Fruit fly (Drosophila melanogaster) whole organism, prepupa: ENCODE data around the gene wapl.

ENCODE experiments used
- CG10631 ChIP-seq: fragments of 200-800 bp; sonication (Bioruptor generic); optimal IDR thresholded peaks from 2 replicates; lab custom pipeline; 2016; ENCODE audit warnings: missing biosample characterization, missing genetic modification characterization
- CG11294 ChIP-seq: fragments of 200-800 bp; sonication (Bioruptor generic); IDR thresholded peaks from 2 replicates; pipeline ENCODE4 v1.3.6; 2022; ENCODE audit warnings: missing biosample characterization, missing genetic modification characterization
- CG11902 ChIP-seq: fragments of 200-800 bp; sonication (Bioruptor generic); optimal IDR thresholded peaks from 3 replicates; lab custom pipeline; 2016; ENCODE audit warnings: missing biosample characterization, missing genetic modification characterization
- CG1621 ChIP-seq: fragments of 200-800 bp; sonication (Bioruptor generic); optimal IDR thresholded peaks from 3 replicates; lab custom pipeline; 2018; ENCODE audit warnings: missing biosample characterization, mild to moderate bottlenecking, missing genetic modification characterization
- CG3032 ChIP-seq: fragments of 200-800 bp; optimal IDR thresholded peaks from 2 replicates; lab custom pipeline; 2019; ENCODE audit warnings: missing biosample characterization, mild to moderate bottlenecking, missing genetic modification characterization, moderate library complexity
- CG31627 ChIP-seq: fragments of 200-800 bp; sonication (Bioruptor generic); optimal IDR thresholded peaks from 3 replicates; lab custom pipeline; 2016; ENCODE audit warnings: missing biosample characterization, missing genetic modification characterization
- CG3919 ChIP-seq: fragments of 200-800 bp; sonication (Bioruptor generic); optimal IDR thresholded peaks from 3 replicates; lab custom pipeline; 2016; ENCODE audit warnings: missing biosample characterization, missing genetic modification characterization
- CG4318 ChIP-seq: fragments of 200-800 bp; sonication (Bioruptor generic); optimal IDR thresholded peaks from 3 replicates; lab custom pipeline; 2017; ENCODE audit warnings: missing biosample characterization, mild to moderate bottlenecking, missing genetic modification characterization
- CG6163 ChIP-seq: fragments of 200-800 bp; sonication (Bioruptor generic); IDR thresholded peaks from 3 replicates; pipeline ENCODE4 v1.3.6; 2022; ENCODE audit warnings: missing biosample characterization, missing genetic modification characterization
- CG6276 ChIP-seq: fragments of 200-800 bp; sonication (Bioruptor generic); optimal IDR thresholded peaks from 2 replicates; lab custom pipeline; 2017; ENCODE audit warnings: missing biosample characterization, mild to moderate bottlenecking, missing genetic modification characterization
- CG7368 ChIP-seq: fragments of 200-800 bp; sonication (Bioruptor generic); optimal IDR thresholded peaks from 3 replicates; lab custom pipeline; 2016; ENCODE audit warnings: missing biosample characterization, missing genetic modification characterization
- CG8119 ChIP-seq: fragments of 200-800 bp; sonication (Bioruptor generic); IDR thresholded peaks from 3 replicates; pipeline ENCODE4 v1.3.6; 2022; ENCODE audit warnings: missing biosample characterization, missing genetic modification characterization
- CG8319 ChIP-seq: fragments of 200-800 bp; sonication (Bioruptor generic); optimal IDR thresholded peaks from 3 replicates; lab custom pipeline; 2016; ENCODE audit warnings: missing biosample characterization, missing genetic modification characterization
- Eip75B ChIP-seq: fragments of 200-800 bp; sonication (Bioruptor generic); optimal IDR thresholded peaks from 3 replicates; lab custom pipeline; 2016; ENCODE audit warnings: missing biosample characterization, missing genetic modification characterization
- Eip78C ChIP-seq: fragments of 200-800 bp; sonication (Bioruptor generic); peaks from one replicate; lab custom pipeline; 2016; ENCODE audit warnings: missing biosample characterization, missing genetic modification characterization
- Gug ChIP-seq: fragments of 200-800 bp; sonication (Bioruptor generic); IDR thresholded peaks from 2 replicates; pipeline ENCODE4 v1.3.6; 2022; ENCODE audit warnings: missing biosample characterization, missing genetic modification characterization
- Hr39 ChIP-seq: fragments of 200-800 bp; sonication (Bioruptor generic); optimal IDR thresholded peaks from 2 replicates; lab custom pipeline; 2016; ENCODE audit warnings: missing biosample characterization, missing genetic modification characterization
- Lpt ChIP-seq: fragments of 200-800 bp; sonication (Bioruptor generic); optimal IDR thresholded peaks from 3 replicates; lab custom pipeline; 2016; ENCODE audit warnings: missing biosample characterization, missing genetic modification characterization
- Met ChIP-seq: fragments of 200-800 bp; sonication (Bioruptor generic); optimal IDR thresholded peaks from 3 replicates; lab custom pipeline; 2016; ENCODE audit warnings: missing biosample characterization, missing genetic modification characterization
- OdsH ChIP-seq: fragments of 200-800 bp; sonication (Bioruptor generic); optimal IDR thresholded peaks from 3 replicates; lab custom pipeline; 2016; ENCODE audit warnings: missing biosample characterization, missing genetic modification characterization
- Sox14 ChIP-seq: fragments of 200-800 bp; sonication (Bioruptor generic); optimal IDR thresholded peaks from 3 replicates; lab custom pipeline; 2016; ENCODE audit warnings: missing biosample characterization, missing genetic modification characterization
- achi ChIP-seq: fragments of 200-800 bp; sonication (Bioruptor generic); optimal IDR thresholded peaks from 3 replicates; lab custom pipeline; 2016; ENCODE audit warnings: missing biosample characterization, missing genetic modification characterization
- cyc ChIP-seq: fragments of 200-800 bp; sonication (Bioruptor generic); optimal IDR thresholded peaks from 3 replicates; lab custom pipeline; 2016; ENCODE audit warnings: missing biosample characterization, missing genetic modification characterization
- dac ChIP-seq: fragments of 200-800 bp; sonication (Bioruptor generic); optimal IDR thresholded peaks from 2 replicates; lab custom pipeline; 2017; ENCODE audit warnings: missing biosample characterization, mild to moderate bottlenecking, missing genetic modification characterization
- dsx ChIP-seq: fragments of 200-800 bp; optimal IDR thresholded peaks from 3 replicates; lab custom pipeline; 2019; ENCODE audit warnings: missing biosample characterization, mild to moderate bottlenecking, missing genetic modification characterization, moderate library complexity; ENCODE audit not compliant: poor library complexity, severe bottlenecking
- esn ChIP-seq: fragments of 200-800 bp; sonication (Bioruptor generic); optimal IDR thresholded peaks from 2 replicates; lab custom pipeline; 2016; ENCODE audit warnings: missing biosample characterization, mild to moderate bottlenecking, missing genetic modification characterization, moderate library complexity
- fkh ChIP-seq: fragments of 200-800 bp; sonication (Bioruptor generic); optimal IDR thresholded peaks from 3 replicates; lab custom pipeline; 2017; ENCODE audit warnings: missing biosample characterization, mild to moderate bottlenecking, missing genetic modification characterization, moderate library complexity
- pdm3 ChIP-seq: fragments of 200-800 bp; sonication (Bioruptor generic); optimal IDR thresholded peaks from 3 replicates; lab custom pipeline; 2016; ENCODE audit warnings: missing biosample characterization, missing genetic modification characterization
- salr ChIP-seq, 2 experiments: fragments of 200-800 bp; sonication (Bioruptor generic); optimal IDR thresholded peaks; 3 replicates each; lab custom pipeline; 2016 to 2018; ENCODE audit warnings: missing biosample characterization in 2 of 2, missing genetic modification characterization in 2 of 2, mild to moderate bottlenecking in 1 of 2
- spab ChIP-seq: fragments of 200-800 bp; sonication (Bioruptor generic); optimal IDR thresholded peaks from 2 replicates; lab custom pipeline; 2017; ENCODE audit warnings: missing biosample characterization, mild to moderate bottlenecking, missing genetic modification characterization, missing genetic modification reagents
- ss ChIP-seq, 2 experiments: fragments of 200-800 bp; sonication (Bioruptor generic); optimal IDR thresholded peaks; 2 replicates in 1 of 2; 3 replicates in 1 of 2; lab custom pipeline; 2017 to 2018; ENCODE audit warnings: mild to moderate bottlenecking in 2 of 2, missing biosample characterization in 2 of 2, missing genetic modification characterization in 2 of 2, moderate library complexity in 1 of 2
- svp ChIP-seq: fragments of 200-800 bp; sonication (Bioruptor generic); peaks from one replicate; lab custom pipeline; 2016; ENCODE audit warnings: missing biosample characterization, missing genetic modification characterization
- topi ChIP-seq: fragments of 200-800 bp; sonication (Bioruptor generic); optimal IDR thresholded peaks from 3 replicates; lab custom pipeline; 2016; ENCODE audit warnings: missing biosample characterization, missing genetic modification characterization
- vri ChIP-seq: fragments of 200-800 bp; sonication (Bioruptor generic); optimal IDR thresholded peaks from 3 replicates; lab custom pipeline; 2016; ENCODE audit warnings: missing biosample characterization, mild to moderate bottlenecking, missing genetic modification characterization

Gene wapl

dm6 chrX:2158668-2159163 lies at the start of gene wapl:
Gene wapl, minus strand, starts transcription at chrX:2158983.
- TF ChIP-seq salr (GFP tag; optimal IDR thresholded peaks at IDR 0.05; lab: Kevin White, UChicago) = no peak
- TF ChIP-seq Eip78C (GFP tag; lab: Kevin White, UChicago) = peak; percentile 51
- TF ChIP-seq svp (GFP tag; lab: Kevin White, UChicago) = peak; percentile 26
- no peak for TF ChIP-seq achi (GFP tag; lab: Kevin White, UChicago)
- TF ChIP-seq CG4318 (GFP tag; lab: Kevin White, UChicago) = no peak
- peak; percentile 32 for TF ChIP-seq Hr39 (GFP tag; lab: Kevin White, UChicago)
- no peak for TF ChIP-seq dsx (GFP tag; lab: Kevin White, UChicago)
- TF ChIP-seq CG7368 (GFP tag; lab: Kevin White, UChicago) = no peak
- TF ChIP-seq CG8319 (GFP tag; lab: Kevin White, UChicago) = no peak
- no peak for TF ChIP-seq dac (GFP tag; lab: Kevin White, UChicago)
- TF ChIP-seq Gug (GFP tag; lab: Robert Waterston, UW) = no peak
- no peak for TF ChIP-seq CG3032 (tag; lab: Kevin White, UChicago)
- peak; percentile 34 for TF ChIP-seq esn
- TF ChIP-seq CG31627 = no peak
- peak; percentile 19 for TF ChIP-seq CG6276 (GFP tag; lab: Kevin White, UChicago)
- TF ChIP-seq OdsH (GFP tag; lab: Kevin White, UChicago) = no peak
- peak; percentile 7 for TF ChIP-seq Sox14
- TF ChIP-seq cyc (GFP tag; lab: Kevin White, UChicago) = peak; percentile 10
- peak; percentile 26 for TF ChIP-seq CG3919 (GFP tag; lab: Kevin White, UChicago)
- TF ChIP-seq Met = no peak
- no peak for TF ChIP-seq CG8119 (GFP tag; lab: Robert Waterston, UW)
- no peak for TF ChIP-seq topi (GFP tag; lab: Kevin White, UChicago)

- TF ChIP-seq CG10631 (GFP tag; lab: Kevin White, UChicago) (no peak), topi (GFP tag; lab: Kevin White, UChicago) (no peak), fkh (GFP tag; lab: Kevin White, UChicago) (no peak), CG1621 (no peak), esn (no peak), Lpt (GFP tag; lab: Kevin White, UChicago) (no peak), ss (GFP tag; optimal IDR thresholded peaks at IDR 0.05; lab: Kevin White, UChicago) (no peak), OdsH (GFP tag; lab: Kevin White, UChicago) (no peak), Met (no peak), spab (no peak), vri (no peak), CG6276 (GFP tag; lab: Kevin White, UChicago) (no peak), Eip75B (GFP tag; lab: Kevin White, UChicago) (no peak), dac (GFP tag; lab: Kevin White, UChicago) (no peak), CG11294 (no peak)
These were observed 45.0 kb upstream of the wapl start, which contains the start of gene FarO for dm6 chrX:2203766-2204165. Gene FarO, minus strand, starts transcription at chrX:2203866.

dm6 chrX:2199303-2199702 lies 40.5 kb upstream of the wapl start:
- TF ChIP-seq pdm3 (GFP tag; lab: Kevin White, UChicago) (no peak), CG6163 (GFP tag; lab: Robert Waterston, UW) (no peak), cyc (GFP tag; lab: Kevin White, UChicago) (no peak), svp (GFP tag; lab: Kevin White, UChicago) (peak; percentile 49)

dm6 chrX:2198272-2198571 lies 39.4 kb upstream of the wapl start:
- TF ChIP-seq svp (GFP tag; lab: Kevin White, UChicago) = peak; percentile 80
- TF ChIP-seq CG4318 (GFP tag; lab: Kevin White, UChicago) = no peak
- TF ChIP-seq CG11902 = no peak
